Fruit fly (Drosophila melanogaster): ENCODE data around the gene Taf3.

Gene Taf3

dm6 chr4:497724-498123, 31.1 kb upstream of the Taf3 start (continued):
- TF ChIP-seq dpn (GFP tag; optimal IDR thresholded peaks at IDR 0.05) (peak; percentile 68 to 90), CG9215 (GFP tag; IDR thresholded peaks at IDR 0.05) (no peak), CoRest (tag; optimal IDR thresholded peaks at IDR 0.05) (peak; percentile 86), CG7786 (GFP tag; optimal IDR thresholded peaks at IDR 0.05) (peak; percentile 81), CG4707 (GFP tag; optimal IDR thresholded peaks at IDR 0.05) (peak; percentile 96), H15 (GFP tag; IDR thresholded peaks at IDR 0.05) (peak; percentile 53; the same call in 1 of the 3 replicates), tgo (GFP tag; IDR thresholded peaks at IDR 0.05) (peak; percentile 66; the same call in 2 of the 3 replicates), Sry-δ (GFP tag; optimal IDR thresholded peaks at IDR 0.05) (peak; percentile 53), dimm (GFP tag; IDR thresholded peaks at IDR 0.05) (no peak), CG34224 (GFP tag; IDR thresholded peaks at IDR 0.05; ENCODE audit: partially characterized antibody) (no peak), CG3407 (GFP tag; optimal IDR thresholded peaks at IDR 0.05) (peak; percentile 97), lola (GFP tag; optimal IDR thresholded peaks at IDR 0.05) (peak in 1 of 3 experiments; percentile 91), CG9797 (GFP tag; optimal IDR thresholded peaks at IDR 0.05) (no peak), corto (GFP tag; optimal IDR thresholded peaks at IDR 0.05) (no peak), BtbVII (GFP tag; optimal IDR thresholded peaks at IDR 0.05) (peak; percentile 95), CG1529 (GFP tag; optimal IDR thresholded peaks at IDR 0.05) (peak; percentile 95), rib (GFP tag; IDR thresholded peaks at IDR 0.05) (peak; percentile 85), Lhr (GFP tag; optimal IDR thresholded peaks at IDR 0.05) (peak; percentile 93), Atf-2 (GFP tag; optimal IDR thresholded peaks at IDR 0.05) (peak; percentile 87), gt (GFP tag; IDR thresholded peaks at IDR 0.05) (no peak), bcd (GFP tag; optimal IDR thresholded peaks at IDR 0.05) (peak; percentile 82), twi (tag; optimal IDR thresholded peaks at IDR 0.05) (peak; percentile 95), CG10959 (GFP tag; IDR thresholded peaks at IDR 0.05) (no peak), CG4282 (GFP tag; optimal IDR thresholded peaks at IDR 0.05) (peak; percentile 86), phol (tag; optimal IDR thresholded peaks at IDR 0.05) (peak; percentile 30), CG30020 (tag; optimal IDR thresholded peaks at IDR 0.05) (peak; percentile 59), CG13424 (tag; optimal IDR thresholded peaks at IDR 0.05) (peak; percentile 88), CG9727 (GFP tag; optimal IDR thresholded peaks at IDR 0.05) (peak; percentile 96), hkb (optimal IDR thresholded peaks at IDR 0.05) (no peak), hkb (GFP tag; IDR thresholded peaks at IDR 0.05) (peak; percentile 96), gem (tag; optimal IDR thresholded peaks at IDR 0.05) (peak; percentile 91), mirr (GFP tag; optimal IDR thresholded peaks at IDR 0.05) (peak; percentile 87), Myb (GFP tag; optimal IDR thresholded peaks at IDR 0.05) (peak; percentile 48), CG33557 (GFP tag; optimal IDR thresholded peaks at IDR 0.05) (peak; percentile 99), CG10267 (tag; optimal IDR thresholded peaks at IDR 0.05) (peak; percentile 83), Dref (GFP tag; IDR thresholded peaks at IDR 0.05) (no peak), CG3065 (GFP tag; optimal IDR thresholded peaks at IDR 0.05) (peak; percentile 83), Meics (GFP tag; optimal IDR thresholded peaks at IDR 0.05) (peak; percentile 87), ewg (GFP tag; optimal IDR thresholded peaks at IDR 0.05) (peak; percentile 78), CG30431 (GFP tag; optimal IDR thresholded peaks at IDR 0.05) (peak; percentile 62), salm (tag; optimal IDR thresholded peaks at IDR 0.05) (peak; percentile 93), Med (GFP tag) (peak; percentile 99), insv (GFP tag; optimal IDR thresholded peaks at IDR 0.05) (peak; percentile 48 to 84), CG1603 (tag; optimal IDR thresholded peaks at IDR 0.05) (peak; percentile 94), CG8944 (GFP tag; optimal IDR thresholded peaks at IDR 0.05) (peak; percentile 83), zen2 (GFP tag; IDR thresholded peaks at IDR 0.05; ENCODE audit: partially characterized antibody) (no peak), HLH3B (GFP tag; IDR thresholded peaks at IDR 0.05) (peak; percentile 90; the same call in 1 of the 2 replicates), CG12155 (GFP tag; optimal IDR thresholded peaks at IDR 0.05) (peak; percentile 71), CG15073 (GFP tag; optimal IDR thresholded peaks at IDR 0.05) (no peak), Rfx (GFP tag; IDR thresholded peaks at IDR 0.05) (no peak; the same call in 1 of the 2 replicates), hb (GFP tag; IDR thresholded peaks at IDR 0.05; ENCODE audit: partially characterized antibody) (no peak)
